Worm (Caenorhabditis elegans): ENCODE data around the gene fard-1.

ce11 chrX:2909227-2909626 is 23.9 kb upstream of the fard-1 start, which contains the start of gene nmy-1:
- TF ChIP-seq flt-1 (GFP tag; IDR thresholded peaks at IDR 0.05) (no peak), cog-1 (tag; optimal IDR thresholded peaks at IDR 0.05) (no peak), ztf-29 (GFP tag; IDR thresholded peaks at IDR 0.05) (no peak), klf-2 (GFP tag; conservative IDR thresholded peaks at IDR 0.05) (no peak), ref-1 (GFP tag; conservative IDR thresholded peaks at IDR 0.05) (no peak), ztf-23 (GFP tag; IDR thresholded peaks at IDR 0.05) (no peak), tab-1 (GFP tag; IDR thresholded peaks at IDR 0.05) (no peak), T22C8.4 (GFP tag; IDR thresholded peaks at IDR 0.05) (no peak)

Measured in whole organism, midembryonic.